Worm (Caenorhabditis elegans) whole organism, L4/young adult: Measurements from ENCODE around the gene sdz-7.

Experiments used
- W03F9.2 ChIP-seq: fragments of 150-350 bp; optimal IDR thresholded peaks from 2 replicates; lab custom pipeline; 2014; ENCODE audit warnings: missing biosample characterization, missing genetic modification characterization
- dao-5 ChIP-seq: sonication (generic microtip); optimal IDR thresholded peaks from 2 replicates; lab custom pipeline; 2016; ENCODE audit warnings: missing genotype, missing genetic modification characterization, moderate library complexity, missing compliant biosample characterization
- him-1 ChIP-seq: sonication (generic microtip); optimal IDR thresholded peaks from 2 replicates; lab custom pipeline; 2016; ENCODE audit warnings: missing genotype, missing genetic modification reagents, missing genetic modification characterization, missing compliant biosample characterization

Gene sdz-7

ce11 chrII:3877874-3878273, at the start of gene sdz-7:
sdz-7 (minus strand) TSS chrII:3877974.
- TF ChIP-seq W03F9.2 (no peak), dao-5 (tag; lab: Kevin White, UChicago) (no peak), him-1 (tag; lab: Kevin White, UChicago) (no peak)

ce11 chrII:3922696-3923095, 44.9 kb upstream of the sdz-7 start:
- no peak for TF ChIP-seq dao-5 (tag; lab: Kevin White, UChicago)
- no peak for TF ChIP-seq him-1 (tag; lab: Kevin White, UChicago)
- no peak for TF ChIP-seq W03F9.2

- no peak for TF ChIP-seq W03F9.2
- TF ChIP-seq him-1 (tag; lab: Kevin White, UChicago) = no peak
- no peak for TF ChIP-seq dao-5 (tag; lab: Kevin White, UChicago)
Measured at ce11 chrII:3920611-3921010, 42.8 kb upstream of the sdz-7 start.

ce11 chrII:3917985-3918633, 40.3 kb upstream of the sdz-7 start:
- no peak for TF ChIP-seq W03F9.2
- no peak for TF ChIP-seq him-1 (tag; lab: Kevin White, UChicago)
- no peak for TF ChIP-seq dao-5 (tag; lab: Kevin White, UChicago)

- TF ChIP-seq dao-5 (tag; lab: Kevin White, UChicago) (no peak), him-1 (tag; lab: Kevin White, UChicago) (no peak), W03F9.2 (no peak)
Measured at ce11 chrII:3913673-3914072, 35.9 kb upstream of the sdz-7 start.

- TF ChIP-seq W03F9.2 = no peak
- TF ChIP-seq dao-5 (tag; lab: Kevin White, UChicago) = no peak
- TF ChIP-seq him-1 (tag; lab: Kevin White, UChicago) = no peak
Measured at ce11 chrII:3911716-3912115, 33.9 kb upstream of the sdz-7 start, which contains the start of gene F53C3.1. F53C3.1 (plus strand) TSS chrII:3912016.

- no peak for TF ChIP-seq him-1 (tag; lab: Kevin White, UChicago)
Measured at ce11 chrII:3911284-3911683, 33.5 kb upstream of the sdz-7 start.

- TF ChIP-seq him-1 (tag; lab: Kevin White, UChicago) = no peak
- no peak for TF ChIP-seq dao-5 (tag; lab: Kevin White, UChicago)
- no peak for TF ChIP-seq W03F9.2
Measured at ce11 chrII:3910737-3911136, 33.0 kb upstream of the sdz-7 start, which contains the start of gene bcmo-2. bcmo-2 (minus strand) TSS chrII:3910837.

- no peak for TF ChIP-seq dao-5 (tag; lab: Kevin White, UChicago)
- TF ChIP-seq W03F9.2 = no peak
- no peak for TF ChIP-seq him-1 (tag; lab: Kevin White, UChicago)
Measured at ce11 chrII:3909301-3909700, 31.5 kb upstream of the sdz-7 start.

- no peak for TF ChIP-seq dao-5 (tag; lab: Kevin White, UChicago)
- no peak for TF ChIP-seq him-1 (tag; lab: Kevin White, UChicago)
- TF ChIP-seq W03F9.2 = no peak
Measured at ce11 chrII:3908135-3908534, 30.4 kb upstream of the sdz-7 start.

- TF ChIP-seq W03F9.2 (no peak), him-1 (tag; lab: Kevin White, UChicago) (no peak), dao-5 (tag; lab: Kevin White, UChicago) (no peak)
Measured at ce11 chrII:3906615-3907190, 28.9 kb upstream of the sdz-7 start, which contains the start of the genes F53C3.11 and fbxb-103. F53C3.11 (minus strand) TSS chrII:3906715. fbxb-103 (plus strand) TSS chrII:3907140.

ce11 chrII:3902798-3903197, 25.0 kb upstream of the sdz-7 start, which contains the start of gene F53C3.3:
F53C3.3 (plus strand) TSS chrII:3902856.
- no peak for TF ChIP-seq W03F9.2
- no peak for TF ChIP-seq dao-5 (tag; lab: Kevin White, UChicago)
- no peak for TF ChIP-seq him-1 (tag; lab: Kevin White, UChicago)

- no peak for TF ChIP-seq dao-5 (tag; lab: Kevin White, UChicago)
- no peak for TF ChIP-seq him-1 (tag; lab: Kevin White, UChicago)
- no peak for TF ChIP-seq W03F9.2
Measured at ce11 chrII:3901108-3901507, 23.3 kb upstream of the sdz-7 start, which contains the start of gene F53C3.4. F53C3.4 (plus strand) TSS chrII:3901408.

ce11 chrII:3897758-3898494, 20.2 kb upstream of the sdz-7 start, which contains the start of gene F53C3.6:
F53C3.6 (plus strand) TSS chrII:3898142.
- no peak for TF ChIP-seq W03F9.2
